Fruit fly (Drosophila melanogaster) whole organism, embryonic: Measurements from ENCODE around the gene Pdcd4.

Experiments used
- CG11560 ChIP-seq: fragments of 200-800 bp; sonication (Bioruptor generic); IDR thresholded peaks from 3 replicates; pipeline ENCODE4 v1.3.6; 2022; ENCODE audit warnings: missing biosample characterization, missing genetic modification characterization
- CG1233 ChIP-seq: fragments of 200-800 bp; sonication (Bioruptor generic); optimal IDR thresholded peaks from 4 replicates; lab custom pipeline; 2018; ENCODE audit warnings: missing biosample characterization, mild to moderate bottlenecking, missing genetic modification characterization
- CG13123 ChIP-seq: fragments of 200-800 bp; sonication (Bioruptor generic); optimal IDR thresholded peaks from 2 replicates; lab custom pipeline; 2016; ENCODE audit warnings: missing biosample characterization, missing genetic modification characterization
- CG14050 ChIP-seq: fragments of 200-800 bp; sonication (Bioruptor generic); IDR thresholded peaks from 3 replicates; pipeline ENCODE4 v1.3.6; 2022; ENCODE audit warnings: missing biosample characterization, missing genetic modification characterization
- CG17361 ChIP-seq: fragments of 200-800 bp; sonication (Bioruptor generic); IDR thresholded peaks from 3 replicates; pipeline ENCODE4 v1.3.6; 2022; ENCODE audit warnings: missing biosample characterization, missing genetic modification characterization
- CG17385 ChIP-seq: fragments of 200-800 bp; sonication (Bioruptor generic); optimal IDR thresholded peaks from 3 replicates; lab custom pipeline; 2018; ENCODE audit warnings: missing biosample characterization, mild to moderate bottlenecking, missing genetic modification characterization
- CG18619 ChIP-seq: fragments of 200-800 bp; sonication (Bioruptor generic); optimal IDR thresholded peaks from 3 replicates; lab custom pipeline; 2017; ENCODE audit warnings: missing biosample characterization, mild to moderate bottlenecking, missing genetic modification characterization
- CG2129 ChIP-seq: fragments of 200-800 bp; sonication (Bioruptor generic); IDR thresholded peaks from 2 replicates; pipeline ENCODE4 v1.3.6; 2022; ENCODE audit warnings: missing biosample characterization, missing genetic modification characterization; ENCODE audit not compliant: partially characterized antibody
- CG31365 ChIP-seq: fragments of 200-800 bp; sonication (Bioruptor generic); optimal IDR thresholded peaks from 2 replicates; lab custom pipeline; 2018; ENCODE audit warnings: missing biosample characterization, mild to moderate bottlenecking, missing genetic modification characterization
- CG3163 ChIP-seq: fragments of 200-800 bp; sonication (Bioruptor generic); optimal IDR thresholded peaks from 3 replicates; lab custom pipeline; 2016; ENCODE audit warnings: missing biosample characterization, missing genetic modification characterization
- CG34422 ChIP-seq: fragments of 200-800 bp; sonication (Bioruptor generic); IDR thresholded peaks from 3 replicates; pipeline ENCODE4 v1.3.6; 2022; ENCODE audit warnings: missing biosample characterization, missing genetic modification characterization
- CG42726 ChIP-seq: fragments of 200-800 bp; sonication (Bioruptor generic); IDR thresholded peaks from 2 replicates; pipeline ENCODE4 v1.3.6; 2022; ENCODE audit warnings: missing biosample characterization, missing genetic modification characterization; ENCODE audit not compliant: partially characterized antibody
- CG43689 ChIP-seq: fragments of 200-800 bp; sonication (Bioruptor generic); IDR thresholded peaks from 2 replicates; pipeline ENCODE4 v1.3.6; 2022; ENCODE audit warnings: missing biosample characterization, missing genetic modification characterization
- CG4730 ChIP-seq: fragments of 200-800 bp; sonication (Bioruptor generic); IDR thresholded peaks from 2 replicates; pipeline ENCODE4 v1.3.6; 2022; ENCODE audit warnings: missing biosample characterization, missing genetic modification characterization
- CG6272 ChIP-seq: fragments of 200-800 bp; sonication (Bioruptor generic); IDR thresholded peaks from 2 replicates; pipeline ENCODE4 v1.3.6; 2022; ENCODE audit warnings: missing biosample characterization, missing genetic modification characterization
- CG7372 ChIP-seq: fragments of 200-800 bp; sonication (Bioruptor generic); IDR thresholded peaks from 2 replicates; pipeline ENCODE4 v1.3.6; 2022; ENCODE audit warnings: missing biosample characterization, missing genetic modification characterization
- CG7987 ChIP-seq: fragments of 200-800 bp; sonication (Bioruptor generic); optimal IDR thresholded peaks from 2 replicates; lab custom pipeline; 2018; ENCODE audit warnings: missing biosample characterization, mild to moderate bottlenecking, missing genetic modification characterization, moderate library complexity
- CG9727 ChIP-seq: fragments of 200-800 bp; sonication (Bioruptor generic); optimal IDR thresholded peaks from 3 replicates; lab custom pipeline; 2017; ENCODE audit warnings: missing biosample characterization, mild to moderate bottlenecking, missing genetic modification characterization
- Fer2 ChIP-seq: fragments of 200-800 bp; sonication (Bioruptor generic); optimal IDR thresholded peaks from 2 replicates; lab custom pipeline; 2018; ENCODE audit warnings: missing biosample characterization, mild to moderate bottlenecking, missing genetic modification characterization, moderate library complexity
- HHEX ChIP-seq: fragments of 200-800 bp; sonication (Bioruptor generic); optimal IDR thresholded peaks from 3 replicates; lab custom pipeline; 2017; ENCODE audit warnings: missing biosample characterization, mild to moderate bottlenecking, missing genetic modification characterization, missing genetic modification reagents
- Hr78 ChIP-seq, 2 experiments: fragments of 200-800 bp in 1 of 2; fragments of >200 bp in 1 of 2; sonication (Bioruptor generic) in 1 of 2; optimal IDR thresholded peaks; 2 replicates each; lab custom pipeline; 2017 to 2019; ENCODE audit warnings: missing biosample characterization in 2 of 2, missing genetic modification characterization in 2 of 2, mild to moderate bottlenecking in 1 of 2, moderate library complexity in 1 of 2
- Med ChIP-seq: fragments of 200-800 bp; sonication (Bioruptor generic); peaks from one replicate; lab custom pipeline; 2016; ENCODE audit warnings: missing biosample characterization, missing genetic modification characterization, mild to moderate bottlenecking, inconsistent platforms, moderate library complexity
- Meics ChIP-seq: fragments of 200-800 bp; sonication (Bioruptor generic); optimal IDR thresholded peaks from 2 replicates; lab custom pipeline; 2017; ENCODE audit warnings: missing biosample characterization, mild to moderate bottlenecking, missing genetic modification characterization
- NfI ChIP-seq: fragments of 200-800 bp; sonication (Bioruptor generic); optimal IDR thresholded peaks from 3 replicates; lab custom pipeline; 2018; ENCODE audit warnings: missing biosample characterization, mild to moderate bottlenecking, missing genetic modification characterization, moderate library complexity
- Rx ChIP-seq: fragments of 200-800 bp; sonication (Bioruptor generic); IDR thresholded peaks from 2 replicates; pipeline ENCODE4 v1.3.6; 2022; ENCODE audit warnings: missing biosample characterization, missing genetic modification characterization
- Scr ChIP-seq: fragments of 200-800 bp; sonication (Bioruptor generic); IDR thresholded peaks from 2 replicates; pipeline ENCODE4 v1.3.6; 2022; ENCODE audit warnings: missing biosample characterization, missing genetic modification characterization; ENCODE audit not compliant: partially characterized antibody
- Side ChIP-seq: fragments of 200-800 bp; sonication (Bioruptor generic); optimal IDR thresholded peaks from 2 replicates; lab custom pipeline; 2016; ENCODE audit warnings: missing biosample characterization, missing genetic modification characterization
- ara ChIP-seq: fragments of 200-800 bp; sonication (Bioruptor generic); IDR thresholded peaks from 2 replicates; pipeline ENCODE4 v1.3.6; 2022; ENCODE audit warnings: missing biosample characterization, missing genetic modification characterization
- ash1 ChIP-seq: fragments of 200-800 bp; sonication (Bioruptor generic); optimal IDR thresholded peaks from 2 replicates; lab custom pipeline; 2018; ENCODE audit warnings: missing biosample characterization, mild to moderate bottlenecking, missing genetic modification characterization
- chif ChIP-seq, 2 experiments: fragments of 200-800 bp; sonication (Bioruptor generic); optimal IDR thresholded peaks; 3 replicates each; lab custom pipeline; 2016; ENCODE audit warnings: missing biosample characterization in 2 of 2, missing genetic modification characterization in 2 of 2
- ci ChIP-seq: fragments of 200-800 bp; sonication (Bioruptor generic); IDR thresholded peaks from 3 replicates; pipeline ENCODE4 v1.3.6; 2022; ENCODE audit warnings: missing biosample characterization, missing genetic modification characterization
- cwo ChIP-seq: fragments of 200-800 bp; sonication (Bioruptor generic); optimal IDR thresholded peaks from 3 replicates; lab custom pipeline; 2017; ENCODE audit warnings: missing biosample characterization, missing genetic modification characterization, mild to moderate bottlenecking, moderate library complexity, missing genetic modification reagents
- fd96Cb ChIP-seq: fragments of 200-800 bp; sonication (Bioruptor generic); optimal IDR thresholded peaks from 2 replicates; lab custom pipeline; 2018; ENCODE audit warnings: missing biosample characterization, mild to moderate bottlenecking, missing genetic modification characterization, moderate library complexity
- gem ChIP-seq: fragments of 200-800 bp; sonication (Bioruptor generic); optimal IDR thresholded peaks from 2 replicates; lab custom pipeline; 2019; ENCODE audit warnings: missing biosample characterization, mild to moderate bottlenecking, missing genetic modification characterization, moderate library complexity
- ken ChIP-seq: fragments of 200-800 bp; sonication (Bioruptor generic); IDR thresholded peaks from 3 replicates; pipeline ENCODE4 v1.3.6; 2022; ENCODE audit warnings: missing biosample characterization, missing genetic modification characterization
- lov ChIP-seq, 2 experiments: fragments of 200-800 bp in 1 of 2; fragments of >200 bp in 1 of 2; sonication (Bioruptor generic) in 1 of 2; IDR thresholded peaks in 1 of 2; optimal IDR thresholded peaks in 1 of 2; 2 replicates in 1 of 2; 3 replicates in 1 of 2; pipeline versions ENCODE4 v1.3.6 to Lab custom; 2017 to 2022; ENCODE audit warnings: missing biosample characterization in 1 of 2, missing genetic modification characterization in 1 of 2
- mam ChIP-seq: fragments of 200-800 bp; sonication (Bioruptor generic); optimal IDR thresholded peaks from 3 replicates; lab custom pipeline; 2016; ENCODE audit warnings: missing biosample characterization, missing genetic modification characterization
- mirr ChIP-seq: fragments of 200-800 bp; sonication (Bioruptor generic); optimal IDR thresholded peaks from 3 replicates; lab custom pipeline; 2018; ENCODE audit warnings: missing biosample characterization, mild to moderate bottlenecking, missing genetic modification characterization
- nmo ChIP-seq: fragments of 200-800 bp; sonication (Bioruptor generic); optimal IDR thresholded peaks from 2 replicates; lab custom pipeline; 2018; ENCODE audit warnings: missing biosample characterization, mild to moderate bottlenecking, missing genetic modification characterization, moderate library complexity
- nom ChIP-seq: fragments of 200-800 bp; sonication (Bioruptor generic); optimal IDR thresholded peaks from 2 replicates; lab custom pipeline; 2017; ENCODE audit warnings: missing biosample characterization, missing genetic modification characterization, mild to moderate bottlenecking, moderate library complexity, missing genetic modification reagents
- pb ChIP-seq: fragments of 200-800 bp; sonication (Bioruptor generic); optimal IDR thresholded peaks from 3 replicates; lab custom pipeline; 2016; ENCODE audit warnings: missing biosample characterization, missing genetic modification characterization
- psq ChIP-seq: fragments of 200-800 bp; sonication (Bioruptor generic); optimal IDR thresholded peaks from 2 replicates; lab custom pipeline; 2017; ENCODE audit warnings: missing biosample characterization, missing genetic modification characterization
- row ChIP-seq: fragments of 200-800 bp; sonication (Bioruptor generic); IDR thresholded peaks from 3 replicates; pipeline ENCODE4 v1.3.6; 2022; ENCODE audit warnings: missing biosample characterization, missing genetic modification characterization
- sim ChIP-seq: fragments of 200-800 bp; sonication (Bioruptor generic); IDR thresholded peaks from 2 replicates; pipeline ENCODE4 v1.3.6; 2022; ENCODE audit warnings: missing biosample characterization, missing genetic modification characterization
- tgo ChIP-seq: fragments of 200-800 bp; sonication (Bioruptor generic); IDR thresholded peaks from 3 replicates; pipeline ENCODE4 v1.3.6; 2022; ENCODE audit warnings: missing biosample characterization, missing genetic modification characterization
- tll ChIP-seq, 2 experiments: fragments of 200-800 bp in 1 of 2; fragments of >200 bp in 1 of 2; sonication (Bioruptor generic) in 1 of 2; optimal IDR thresholded peaks; 2 replicates each; lab custom pipeline; 2017 to 2019; ENCODE audit warnings: missing biosample characterization in 2 of 2, missing genetic modification characterization in 2 of 2, mild to moderate bottlenecking in 1 of 2, moderate library complexity in 1 of 2
- ttk ChIP-seq: fragments of 200-800 bp; sonication (Bioruptor generic); IDR thresholded peaks from 2 replicates; pipeline ENCODE4 v2.1.2; 2022; ENCODE audit warnings: missing biosample characterization, missing genetic modification characterization
- vfl ChIP-seq: fragments of 200-800 bp; sonication (Bioruptor generic); optimal IDR thresholded peaks from 2 replicates; lab custom pipeline; 2016; ENCODE audit warnings: missing biosample characterization, missing genetic modification characterization
- vvl ChIP-seq: fragments of 200-800 bp; sonication (Bioruptor generic); IDR thresholded peaks from 2 replicates; pipeline ENCODE4 v1.3.6; 2022; ENCODE audit warnings: missing biosample characterization, missing genetic modification characterization
- zen2 ChIP-seq: fragments of 200-800 bp; sonication (Bioruptor generic); IDR thresholded peaks from 3 replicates; pipeline ENCODE4 v1.3.6; 2022; ENCODE audit warnings: missing biosample characterization, missing genetic modification characterization; ENCODE audit not compliant: partially characterized antibody

Gene Pdcd4

DNA sequence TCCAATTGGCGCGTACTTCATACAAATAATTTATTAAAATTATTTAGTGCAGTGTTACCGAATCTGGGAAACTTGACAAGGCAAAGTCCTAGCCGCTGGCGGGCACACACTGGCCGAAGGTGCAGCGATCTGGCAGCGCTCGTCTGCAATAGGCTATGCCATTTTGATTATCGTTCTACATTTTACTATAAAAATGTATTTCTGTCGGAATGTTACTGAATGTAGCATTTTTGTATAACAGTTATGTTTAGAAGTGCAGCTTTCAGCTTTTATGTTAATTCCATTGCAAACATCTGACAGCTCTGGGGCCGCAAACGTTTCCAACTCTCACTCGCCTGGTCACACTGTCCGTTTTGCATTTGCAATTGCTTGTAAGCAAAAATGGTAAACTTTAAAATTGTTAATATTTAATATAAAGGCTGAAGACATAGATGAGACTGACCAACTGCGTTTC, 10.6 kb downstream of the Pdcd4 start, which contains the start of gene Grip91 (continued):
- TF ChIP-seq nmo, result peak; percentile 54
- TF ChIP-seq Hr78 (GFP tag; optimal IDR thresholded peaks at IDR 0.05; lab: Kevin White, UChicago), result no peak
- TF ChIP-seq Meics (GFP tag; lab: Kevin White, UChicago), result no peak
- no peak for TF ChIP-seq CG34422
- no peak for TF ChIP-seq CG18619 (GFP tag; lab: Kevin White, UChicago)
- no peak for TF ChIP-seq zen2 (GFP tag; lab: Robert Waterston, UW)
- no peak for TF ChIP-seq vvl (GFP tag; lab: Robert Waterston, UW)
- no peak for TF ChIP-seq mam
- TF ChIP-seq ttk, result no peak
- TF ChIP-seq CG43689 (GFP tag; lab: Robert Waterston, UW), result no peak
- no peak for TF ChIP-seq HHEX (GFP tag; lab: Kevin White, UChicago)
- TF ChIP-seq CG7372 (GFP tag; lab: Robert Waterston, UW), result no peak
- TF ChIP-seq CG7987, result no peak
- no peak; the same call in 2 of the 3 replicates for TF ChIP-seq CG17361
- TF ChIP-seq CG9727 (GFP tag; lab: Kevin White, UChicago), result peak; percentile 18
- TF ChIP-seq CG3163 (GFP tag; lab: Kevin White, UChicago), result no peak
- no peak for TF ChIP-seq CG17385 (GFP tag; lab: Kevin White, UChicago)
- TF ChIP-seq CG31365 (tag; lab: Kevin White, UChicago), result no peak
- no peak for TF ChIP-seq CG2129 (GFP tag; lab: Robert Waterston, UW)
- TF ChIP-seq lov (optimal IDR thresholded peaks at IDR 0.05; lab: Kevin White, UChicago), result no peak
- TF ChIP-seq lov (GFP tag; IDR thresholded peaks at IDR 0.05; lab: Robert Waterston, UW), result no peak
- no peak for TF ChIP-seq tgo (GFP tag; lab: Robert Waterston, UW)
- no peak for TF ChIP-seq ci (GFP tag; lab: Robert Waterston, UW)
- no peak for TF ChIP-seq vfl (GFP tag; lab: Kevin White, UChicago)
- TF ChIP-seq fd96Cb, result no peak
- no peak for TF ChIP-seq tll (GFP tag; optimal IDR thresholded peaks at IDR 0.05; lab: Kevin White, UChicago)
- no peak for TF ChIP-seq NfI
- TF ChIP-seq CG14050 (GFP tag; lab: Robert Waterston, UW), result no peak
- no peak for TF ChIP-seq CG42726 (GFP tag; lab: Robert Waterston, UW)
- peak; percentile 60 for TF ChIP-seq row (GFP tag; lab: Robert Waterston, UW)
- TF ChIP-seq CG13123 (GFP tag; lab: Kevin White, UChicago), result no peak
- TF ChIP-seq Side (GFP tag; lab: Kevin White, UChicago), result no peak
- peak; percentile 48; the same call in 1 of the 2 replicates for TF ChIP-seq Scr (GFP tag; lab: Robert Waterston, UW)
- TF ChIP-seq CG4730 (GFP tag; lab: Robert Waterston, UW), result no peak
- TF ChIP-seq Fer2 (tag; lab: Kevin White, UChicago), result no peak
- no peak for TF ChIP-seq chif (GFP tag; optimal IDR thresholded peaks at IDR 0.05; lab: Kevin White, UChicago)
- no peak for TF ChIP-seq ken (GFP tag; lab: Robert Waterston, UW)
- TF ChIP-seq sim (GFP tag; lab: Robert Waterston, UW), result no peak
- TF ChIP-seq cwo (GFP tag; lab: Kevin White, UChicago), result no peak
- TF ChIP-seq gem (tag; lab: Kevin White, UChicago), result peak; percentile 10
- TF ChIP-seq Rx, result no peak
- TF ChIP-seq CG1233 (GFP tag; lab: Kevin White, UChicago), result no peak
- no peak for TF ChIP-seq CG11560
- no peak for TF ChIP-seq psq (GFP tag; lab: Kevin White, UChicago)
- no peak for TF ChIP-seq nom (GFP tag; lab: Kevin White, UChicago)
- TF ChIP-seq ash1 (GFP tag; lab: Kevin White, UChicago), result no peak
- TF ChIP-seq mirr, result no peak
- no peak for TF ChIP-seq CG6272 (GFP tag; lab: Robert Waterston, UW)
- no peak for TF ChIP-seq pb (GFP tag; lab: Kevin White, UChicago)
- peak; percentile 83 for TF ChIP-seq Med (GFP tag; lab: Kevin White, UChicago)
- no peak for TF ChIP-seq ara
